Fruit fly (Drosophila melanogaster): ENCODE data around the gene CG43702.

The CG43702 gene

dm6 chr3L:21253761-21254523 is 44.5 kb upstream of the CG43702 start:
- no peak for TF ChIP-seq Myc (optimal IDR thresholded peaks at IDR 0.05)
- TF ChIP-seq Vsx2 (GFP tag; optimal IDR thresholded peaks at IDR 0.05; ENCODE audit: partially characterized antibody): no peak
- TF ChIP-seq sv (GFP tag; optimal IDR thresholded peaks at IDR 0.05): no peak
- TF ChIP-seq h (GFP tag; optimal IDR thresholded peaks at IDR 0.05): peak; percentile 99
- TF ChIP-seq N (GFP tag; optimal IDR thresholded peaks at IDR 0.05): no peak
- TF ChIP-seq pan (optimal IDR thresholded peaks at IDR 0.05): no peak
- no peak for TF ChIP-seq usp (GFP tag; optimal IDR thresholded peaks at IDR 0.05)
- peak; percentile 59 for TF ChIP-seq Dfd (GFP tag; optimal IDR thresholded peaks at IDR 0.05)
- TF ChIP-seq ey (GFP tag; optimal IDR thresholded peaks at IDR 0.05): peak; percentile 99
- no peak for TF ChIP-seq Abd-B (GFP tag; optimal IDR thresholded peaks at IDR 0.05)
- TF ChIP-seq Rel (GFP tag; optimal IDR thresholded peaks at IDR 0.05): peak; percentile 96
- peak; percentile 86 for TF ChIP-seq Rel (tag; optimal IDR thresholded peaks at IDR 0.05)
- TF ChIP-seq foxo (GFP tag; optimal IDR thresholded peaks at IDR 0.05): peak; percentile 94 to 99
- peak; percentile 99 for TF ChIP-seq HLH106 (tag; optimal IDR thresholded peaks at IDR 0.05)
- TF ChIP-seq brk (GFP tag; optimal IDR thresholded peaks at IDR 0.05): peak; percentile 97
- TF ChIP-seq jim (GFP tag; optimal IDR thresholded peaks at IDR 0.05): peak; percentile 87
- TF ChIP-seq fru (GFP tag; optimal IDR thresholded peaks at IDR 0.05): peak; percentile 99
- TF ChIP-seq rgr (GFP tag; optimal IDR thresholded peaks at IDR 0.05): peak; percentile 99
- peak; percentile 98 for TF ChIP-seq sage (GFP tag; optimal IDR thresholded peaks at IDR 0.05)
- TF ChIP-seq Sp1 (GFP tag; optimal IDR thresholded peaks at IDR 0.05): peak; percentile 99
- peak; percentile 99 for TF ChIP-seq Hnf4 (GFP tag; optimal IDR thresholded peaks at IDR 0.05)
- TF ChIP-seq OdsH (GFP tag; optimal IDR thresholded peaks at IDR 0.05): peak; percentile 99
- peak; percentile 33 for TF ChIP-seq Hr83 (GFP tag; optimal IDR thresholded peaks at IDR 0.05; ENCODE audit: poor library complexity, severe bottlenecking)
- peak; percentile 95 for TF ChIP-seq CrebA (GFP tag; optimal IDR thresholded peaks at IDR 0.05; ENCODE audit: borderline replicate concordance)
- no peak for TF ChIP-seq lola (GFP tag; optimal IDR thresholded peaks at IDR 0.05)
- TF ChIP-seq Jra (GFP tag; optimal IDR thresholded peaks at IDR 0.05): peak; percentile 97
- peak; percentile 97 for TF ChIP-seq tai (GFP tag; optimal IDR thresholded peaks at IDR 0.05)
- TF ChIP-seq br (GFP tag; optimal IDR thresholded peaks at IDR 0.05): peak; percentile 99
- no peak for TF ChIP-seq Hr78 (GFP tag; optimal IDR thresholded peaks at IDR 0.05)
- TF ChIP-seq CG32264 (GFP tag; optimal IDR thresholded peaks at IDR 0.05): peak; percentile 98
- no peak for TF ChIP-seq dl (GFP tag; optimal IDR thresholded peaks at IDR 0.05; ENCODE audit: insufficient read depth in 1 of 2, partially characterized antibody in 2 of 2)
- TF ChIP-seq Mio (GFP tag; optimal IDR thresholded peaks at IDR 0.05): peak; percentile 85
- TF ChIP-seq Dif (GFP tag; optimal IDR thresholded peaks at IDR 0.05; ENCODE audit: partially characterized antibody): no peak
- TF ChIP-seq GATAd (GFP tag; optimal IDR thresholded peaks at IDR 0.05): peak; percentile 94
- peak; percentile 98 for TF ChIP-seq woc (GFP tag; optimal IDR thresholded peaks at IDR 0.05)
- TF ChIP-seq CG9705 (GFP tag; optimal IDR thresholded peaks at IDR 0.05): peak; percentile 98
- peak; percentile 97 for TF ChIP-seq psq (GFP tag; optimal IDR thresholded peaks at IDR 0.05)
- TF ChIP-seq dsf (GFP tag; optimal IDR thresholded peaks at IDR 0.05; ENCODE audit: borderline replicate concordance): peak; percentile 92
- peak; percentile 98 for TF ChIP-seq dmrt93B (GFP tag; optimal IDR thresholded peaks at IDR 0.05)

dm6 chr3L:21254524-21254972 is 43.9 kb upstream of the CG43702 start:
- peak; percentile 18 for TF ChIP-seq HLH106 (tag; optimal IDR thresholded peaks at IDR 0.05)
- TF ChIP-seq tai (GFP tag; optimal IDR thresholded peaks at IDR 0.05): no peak
- TF ChIP-seq Hr83 (GFP tag; optimal IDR thresholded peaks at IDR 0.05; ENCODE audit: poor library complexity, severe bottlenecking): peak; percentile 74
- peak; percentile 37 for TF ChIP-seq jim (GFP tag; optimal IDR thresholded peaks at IDR 0.05)
